Fruit fly (Drosophila melanogaster) whole organism, embryonic: ENCODE results near the gene CG3009.

Experiments used
- Abd-B ChIP-seq: fragments of 200-800 bp; sonication (Bioruptor generic); optimal IDR thresholded peaks from 2 replicates; lab custom pipeline; 2018; ENCODE audit warnings: missing biosample characterization, mild to moderate bottlenecking, missing genetic modification characterization, moderate library complexity
- Bdp1 ChIP-seq: fragments of 200-800 bp; sonication (Bioruptor generic); optimal IDR thresholded peaks from 3 replicates; lab custom pipeline; 2016; ENCODE audit warnings: missing biosample characterization, missing genetic modification characterization
- C15 ChIP-seq: fragments of 200-800 bp; sonication (Bioruptor generic); IDR thresholded peaks from 3 replicates; pipeline ENCODE4 v1.3.6; 2022; ENCODE audit warnings: missing biosample characterization, missing genetic modification characterization
- CG11723 ChIP-seq: fragments of 200-800 bp; sonication (Bioruptor generic); optimal IDR thresholded peaks from 2 replicates; lab custom pipeline; 2017; ENCODE audit warnings: missing biosample characterization, mild to moderate bottlenecking, missing genetic modification characterization
- CG12104 ChIP-seq: fragments of 200-800 bp; sonication (Bioruptor generic); optimal IDR thresholded peaks from 3 replicates; lab custom pipeline; 2016; ENCODE audit warnings: missing biosample characterization, missing genetic modification characterization
- CG14050 ChIP-seq: fragments of 200-800 bp; sonication (Bioruptor generic); IDR thresholded peaks from 3 replicates; pipeline ENCODE4 v1.3.6; 2022; ENCODE audit warnings: missing biosample characterization, missing genetic modification characterization
- CG15011 ChIP-seq: fragments of 200-800 bp; sonication (Bioruptor generic); optimal IDR thresholded peaks from 3 replicates; lab custom pipeline; 2018; ENCODE audit warnings: missing biosample characterization, mild to moderate bottlenecking, missing genetic modification characterization
- CG17359 ChIP-seq: fragments of 200-800 bp; sonication (Bioruptor generic); optimal IDR thresholded peaks from 3 replicates; lab custom pipeline; 2018; ENCODE audit warnings: missing biosample characterization, mild to moderate bottlenecking, missing genetic modification characterization, moderate library complexity
- CG17568 ChIP-seq: fragments of 200-800 bp; sonication (Bioruptor generic); optimal IDR thresholded peaks from 2 replicates; lab custom pipeline; 2018; ENCODE audit warnings: missing biosample characterization, mild to moderate bottlenecking, missing genetic modification characterization, moderate library complexity
- CG17612 ChIP-seq: fragments of 200-800 bp; sonication (Bioruptor generic); IDR thresholded peaks from 2 replicates; pipeline ENCODE4 v1.3.6; 2022; ENCODE audit warnings: missing biosample characterization, missing genetic modification characterization
- CG17802 ChIP-seq: fragments of 200-800 bp; sonication (Bioruptor generic); optimal IDR thresholded peaks from 2 replicates; lab custom pipeline; 2018; ENCODE audit warnings: missing biosample characterization, mild to moderate bottlenecking, missing genetic modification characterization, moderate library complexity
- CG18262 ChIP-seq: fragments of 200-800 bp; optimal IDR thresholded peaks from 3 replicates; lab custom pipeline; 2019; ENCODE audit warnings: missing biosample characterization, mild to moderate bottlenecking, missing genetic modification characterization, moderate library complexity
- CG18764 ChIP-seq: fragments of 200-800 bp; sonication (Bioruptor generic); optimal IDR thresholded peaks from 3 replicates; lab custom pipeline; 2016; ENCODE audit warnings: missing biosample characterization, missing genetic modification characterization
- CG30020 ChIP-seq: fragments of 200-800 bp; optimal IDR thresholded peaks from 2 replicates; lab custom pipeline; 2019; ENCODE audit warnings: missing biosample characterization, mild to moderate bottlenecking, missing genetic modification characterization, moderate library complexity
- CG34376 ChIP-seq: fragments of 200-800 bp; sonication (Bioruptor generic); optimal IDR thresholded peaks from 2 replicates; lab custom pipeline; 2018; ENCODE audit warnings: missing biosample characterization, mild to moderate bottlenecking, missing genetic modification characterization
- CG4282 ChIP-seq: fragments of 200-800 bp; sonication (Bioruptor generic); optimal IDR thresholded peaks from 2 replicates; lab custom pipeline; 2016; ENCODE audit warnings: missing biosample characterization, missing genetic modification characterization
- CG6689 ChIP-seq: fragments of 200-800 bp; sonication (Bioruptor generic); IDR thresholded peaks from 2 replicates; pipeline ENCODE4 v1.3.6; 2022; ENCODE audit warnings: missing biosample characterization, missing genetic modification characterization
- CG7372 ChIP-seq: fragments of 200-800 bp; sonication (Bioruptor generic); IDR thresholded peaks from 2 replicates; pipeline ENCODE4 v1.3.6; 2022; ENCODE audit warnings: missing biosample characterization, missing genetic modification characterization
- CHES-1-like ChIP-seq: fragments of 200-800 bp; sonication (Bioruptor generic); optimal IDR thresholded peaks from 2 replicates; lab custom pipeline; 2016; ENCODE audit warnings: missing biosample characterization, missing genetic modification characterization
- Dek ChIP-seq: fragments of 200-800 bp; sonication (Bioruptor generic); optimal IDR thresholded peaks from 3 replicates; lab custom pipeline; 2019; ENCODE audit warnings: missing biosample characterization, mild to moderate bottlenecking, missing genetic modification characterization, moderate library complexity
- Dfd ChIP-seq, 2 experiments: fragments of >200 bp; optimal IDR thresholded peaks; 2 replicates each; lab custom pipeline; 2017; ENCODE audit warnings: missing biosample characterization in 2 of 2, missing genetic modification characterization in 2 of 2
- Doc2 ChIP-seq: fragments of 200-800 bp; sonication (Bioruptor generic); IDR thresholded peaks from 2 replicates; pipeline ENCODE4 v1.3.6; 2022; ENCODE audit warnings: missing biosample characterization, missing genetic modification characterization
- HLHmδ ChIP-seq: fragments of 200-800 bp; sonication (Bioruptor generic); optimal IDR thresholded peaks from 2 replicates; lab custom pipeline; 2018; ENCODE audit warnings: missing biosample characterization, mild to moderate bottlenecking, missing genetic modification characterization, moderate library complexity
- Hr78 ChIP-seq, 2 experiments: fragments of 200-800 bp in 1 of 2; fragments of >200 bp in 1 of 2; sonication (Bioruptor generic) in 1 of 2; optimal IDR thresholded peaks; 2 replicates each; lab custom pipeline; 2017 to 2019; ENCODE audit warnings: missing biosample characterization in 2 of 2, missing genetic modification characterization in 2 of 2, mild to moderate bottlenecking in 1 of 2, moderate library complexity in 1 of 2
- NC2α ChIP-seq: fragments of 200-800 bp; sonication (Bioruptor generic); optimal IDR thresholded peaks from 2 replicates; lab custom pipeline; 2016; ENCODE audit warnings: missing biosample characterization, missing genetic modification characterization
- PHDP ChIP-seq: fragments of 200-800 bp; sonication (Bioruptor generic); optimal IDR thresholded peaks from 3 replicates; lab custom pipeline; 2018; ENCODE audit warnings: missing biosample characterization, mild to moderate bottlenecking, missing genetic modification characterization, moderate library complexity
- ab ChIP-seq: fragments of 200-800 bp; sonication (Bioruptor generic); optimal IDR thresholded peaks from 2 replicates; lab custom pipeline; 2016; ENCODE audit warnings: missing biosample characterization, missing genetic modification characterization
- bab2 ChIP-seq: fragments of 200-800 bp; sonication (Bioruptor generic); optimal IDR thresholded peaks from 2 replicates; lab custom pipeline; 2016; ENCODE audit warnings: missing biosample characterization, missing genetic modification characterization
- chif ChIP-seq, 2 experiments: fragments of 200-800 bp; sonication (Bioruptor generic); optimal IDR thresholded peaks; 3 replicates each; lab custom pipeline; 2016; ENCODE audit warnings: missing biosample characterization in 2 of 2, missing genetic modification characterization in 2 of 2
- gsb ChIP-seq: fragments of 200-800 bp; sonication (Bioruptor generic); IDR thresholded peaks from 2 replicates; pipeline ENCODE4 v1.3.6; 2022; ENCODE audit warnings: missing biosample characterization, missing genetic modification characterization
- kni ChIP-seq: fragments of 200-800 bp; sonication (Bioruptor generic); optimal IDR thresholded peaks from 3 replicates; lab custom pipeline; 2017; ENCODE audit warnings: mild to moderate bottlenecking, missing biosample characterization, missing genetic modification reagents, missing genetic modification characterization
- lmd ChIP-seq: fragments of 200-800 bp; sonication (Bioruptor generic); IDR thresholded peaks from 2 replicates; pipeline ENCODE4 v1.3.6; 2022; ENCODE audit warnings: missing biosample characterization, missing genetic modification characterization
- nerfin-1 ChIP-seq: fragments of 200-800 bp; sonication (Bioruptor generic); optimal IDR thresholded peaks from 3 replicates; lab custom pipeline; 2019; ENCODE audit warnings: missing biosample characterization, mild to moderate bottlenecking, missing genetic modification characterization, moderate library complexity
- phol ChIP-seq: fragments of 200-800 bp; sonication (Bioruptor generic); optimal IDR thresholded peaks from 3 replicates; lab custom pipeline; 2018; ENCODE audit warnings: missing biosample characterization, mild to moderate bottlenecking, missing genetic modification characterization, moderate library complexity
- scrt ChIP-seq: fragments of 200-800 bp; sonication (Bioruptor generic); optimal IDR thresholded peaks from 2 replicates; lab custom pipeline; 2018; ENCODE audit warnings: missing biosample characterization, mild to moderate bottlenecking, missing genetic modification characterization, moderate library complexity
- so ChIP-seq: fragments of 200-800 bp; sonication (Bioruptor generic); IDR thresholded peaks from 3 replicates; pipeline ENCODE4 v1.3.6; 2022; ENCODE audit warnings: missing biosample characterization, missing genetic modification characterization
- sob ChIP-seq: fragments of 200-800 bp; sonication (Bioruptor generic); IDR thresholded peaks from 2 replicates; pipeline ENCODE4 v1.3.6; 2022; ENCODE audit warnings: missing biosample characterization, missing genetic modification characterization
- tap ChIP-seq: fragments of 200-800 bp; optimal IDR thresholded peaks from 3 replicates; lab custom pipeline; 2019; ENCODE audit warnings: missing biosample characterization, mild to moderate bottlenecking, missing genetic modification characterization, moderate library complexity
- tll ChIP-seq, 2 experiments: fragments of 200-800 bp in 1 of 2; fragments of >200 bp in 1 of 2; sonication (Bioruptor generic) in 1 of 2; optimal IDR thresholded peaks; 2 replicates each; lab custom pipeline; 2017 to 2019; ENCODE audit warnings: missing biosample characterization in 2 of 2, missing genetic modification characterization in 2 of 2, mild to moderate bottlenecking in 1 of 2, moderate library complexity in 1 of 2
- trh ChIP-seq: fragments of 200-800 bp; sonication (Bioruptor generic); optimal IDR thresholded peaks from 2 replicates; lab custom pipeline; 2016; ENCODE audit warnings: missing biosample characterization, missing genetic modification characterization
- tx ChIP-seq: fragments of 200-800 bp; sonication (Bioruptor generic); optimal IDR thresholded peaks from 2 replicates; lab custom pipeline; 2016; ENCODE audit warnings: missing biosample characterization, missing genetic modification characterization
- unc-4 ChIP-seq: fragments of 200-800 bp; sonication (Bioruptor generic); IDR thresholded peaks from 2 replicates; pipeline ENCODE4 v1.3.6; 2022; ENCODE audit warnings: missing biosample characterization, missing genetic modification characterization; ENCODE audit not compliant: partially characterized antibody

CG3009 gene

DNA sequence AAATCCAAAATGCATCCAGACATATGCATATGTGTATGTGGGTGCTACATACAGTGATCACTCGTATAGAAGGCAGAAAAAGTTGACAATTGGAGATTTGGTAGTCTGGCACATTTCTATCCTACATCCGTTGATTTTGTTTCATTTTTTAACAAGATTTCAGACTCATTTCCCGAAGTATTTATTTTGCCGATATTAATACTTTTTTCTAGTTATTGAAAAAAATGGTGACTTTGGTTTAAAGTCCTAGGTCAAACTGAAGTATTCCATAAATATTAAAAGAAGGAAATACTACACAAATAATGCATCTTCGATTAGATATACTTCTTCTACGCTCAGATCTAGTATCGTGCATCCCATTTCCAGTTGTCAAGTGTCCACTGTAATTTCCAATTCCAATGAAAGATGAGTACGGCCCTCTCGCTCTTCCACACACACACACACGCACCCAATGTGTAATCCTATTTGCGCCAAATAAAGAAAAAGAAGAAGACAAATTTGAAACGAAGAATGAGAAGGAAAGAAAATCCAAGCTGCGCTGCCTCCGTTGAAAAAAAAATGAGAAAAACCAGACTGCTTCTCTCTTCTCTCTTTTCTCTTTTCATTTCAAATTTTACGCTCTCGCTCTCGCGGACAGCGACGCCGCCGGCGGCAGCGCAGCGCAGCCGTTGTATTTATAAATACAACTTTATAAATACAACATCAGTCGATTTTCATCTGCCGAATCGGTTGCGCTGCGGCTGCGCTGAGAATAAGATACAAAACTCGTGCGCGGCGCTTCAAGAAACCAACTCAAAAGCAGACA is 49.4 kb downstream of the CG3009 start, which contains the start of gene peb (continued):
- TF ChIP-seq CG15011 (GFP tag; lab: Kevin White, UChicago) (no peak), Bdp1 (GFP tag; lab: Kevin White, UChicago) (no peak), so (GFP tag; lab: Robert Waterston, UW) (no peak; the same call in 2 of the 3 replicates), Dfd (GFP tag; optimal IDR thresholded peaks at IDR 0.05; lab: Kevin White, UChicago) (no peak), CG11723 (GFP tag; lab: Kevin White, UChicago) (peak; percentile 11), CG17359 (tag; lab: Kevin White, UChicago) (no peak), Abd-B (GFP tag; lab: Kevin White, UChicago) (no peak), CG18764 (GFP tag; lab: Kevin White, UChicago) (no peak), unc-4 (GFP tag; lab: Robert Waterston, UW) (0 out of 2 replicates have a peak, but pooled peaks have one; percentile 29), CG4282 (no peak), HLHmδ (GFP tag; lab: Kevin White, UChicago) (no peak), chif (GFP tag; optimal IDR thresholded peaks at IDR 0.05; lab: Kevin White, UChicago) (peak in 1 of 2 experiments; percentile 77), CG17568 (GFP tag; lab: Kevin White, UChicago) (no peak), CG17802 (no peak), CG34376 (GFP tag; lab: Kevin White, UChicago) (no peak), Doc2 (no peak), trh (GFP tag; lab: Kevin White, UChicago) (no peak), scrt (GFP tag; lab: Kevin White, UChicago) (no peak), nerfin-1 (peak; percentile 13), CG14050 (GFP tag; lab: Robert Waterston, UW) (no peak), CHES-1-like (GFP tag; lab: Kevin White, UChicago) (no peak), bab2 (peak; percentile 74), PHDP (no peak), CG18262 (peak; percentile 82), CG12104 (GFP tag; lab: Kevin White, UChicago) (no peak), tll (GFP tag; optimal IDR thresholded peaks at IDR 0.05; lab: Kevin White, UChicago) (peak; percentile 21 to 63), CG7372 (GFP tag; lab: Robert Waterston, UW) (0 out of 2 replicates have a peak, but pooled peaks have one; percentile 11), kni (GFP tag; lab: Kevin White, UChicago) (no peak), tap (tag; lab: Kevin White, UChicago) (no peak), ab (no peak), phol (tag; lab: Kevin White, UChicago) (peak; percentile 74), Dek (no peak), NC2α (GFP tag; lab: Kevin White, UChicago) (no peak), gsb (no peak), CG30020 (peak; percentile 16), sob (no peak), tx (no peak), CG6689 (GFP tag; lab: Robert Waterston, UW) (peak; percentile 78), Hr78 (GFP tag; optimal IDR thresholded peaks at IDR 0.05; lab: Kevin White, UChicago) (peak in 1 of 2 experiments; percentile 38), C15 (GFP tag; lab: Robert Waterston, UW) (no peak), CG17612 (GFP tag; lab: Robert Waterston, UW) (no peak), lmd (GFP tag; lab: Robert Waterston, UW) (peak; percentile 75)
